Worm (Caenorhabditis elegans) whole organism, L2 larva: ENCODE measurements around the gene T05A8.6.

Source experiments
- C34F6.9 ChIP-seq: fragments of 150-350 bp; optimal IDR thresholded peaks from 2 replicates; lab custom pipeline; 2014; ENCODE audit warnings: missing biosample characterization, missing genetic modification characterization
- R02D3.7 ChIP-seq: fragments of 150-350 bp; optimal IDR thresholded peaks from 2 replicates; lab custom pipeline; 2014; ENCODE audit warnings: missing biosample characterization, missing genetic modification characterization
- Y55F3AM.14 ChIP-seq: fragments of 200-800 bp; sonication (Bioruptor generic); optimal IDR thresholded peaks from 2 replicates; lab custom pipeline; 2018; ENCODE audit warnings: mild to moderate bottlenecking, missing genetic modification characterization, missing compliant biosample characterization
- ZK546.5 ChIP-seq: sonication (generic microtip); optimal IDR thresholded peaks from 2 replicates; lab custom pipeline; 2017; ENCODE audit warnings: missing biosample characterization, missing genetic modification characterization
- alr-1 ChIP-seq: fragments of 150-350 bp; optimal IDR thresholded peaks from 2 replicates; lab custom pipeline; 2014; ENCODE audit warnings: missing biosample characterization, missing genetic modification characterization
- aly-2 ChIP-seq: fragments of 150-350 bp; optimal IDR thresholded peaks from 2 replicates; lab custom pipeline; 2014; ENCODE audit warnings: missing biosample characterization, missing genetic modification characterization
- ama-1 ChIP-seq: fragments of 150-350 bp; optimal IDR thresholded peaks from 2 replicates; lab custom pipeline; 2018; ENCODE audit warnings: inconsistent platforms
- ceh-16 ChIP-seq: fragments of 150-350 bp; optimal IDR thresholded peaks from 2 replicates; lab custom pipeline; 2014; ENCODE audit warnings: missing biosample characterization, missing genetic modification characterization
- ceh-82 ChIP-seq: fragments of 150-350 bp; optimal IDR thresholded peaks from 2 replicates; lab custom pipeline; 2014; ENCODE audit warnings: missing biosample characterization, missing genetic modification characterization
- crh-2 ChIP-seq: sonication (generic microtip); optimal IDR thresholded peaks from 2 replicates; lab custom pipeline; 2017; ENCODE audit warnings: missing biosample characterization, missing genetic modification characterization
- dmd-4 ChIP-seq: sonication (generic microtip); optimal IDR thresholded peaks from 2 replicates; lab custom pipeline; 2017; ENCODE audit warnings: missing biosample characterization, missing genetic modification characterization
- egl-27 ChIP-seq: sonication (generic microtip); optimal IDR thresholded peaks from 3 replicates; lab custom pipeline; 2017; ENCODE audit warnings: missing biosample characterization, missing genetic modification reagents, missing genetic modification characterization
- elt-1 ChIP-seq: fragments of 150-350 bp; optimal IDR thresholded peaks from 2 replicates; lab custom pipeline; 2014; ENCODE audit warnings: missing biosample characterization, missing genetic modification characterization
- elt-3 ChIP-seq: sonication (generic microtip); optimal IDR thresholded peaks from 2 replicates; lab custom pipeline; 2017; ENCODE audit warnings: missing biosample characterization, missing genetic modification characterization
- gmeb-1 ChIP-seq: fragments of 150-350 bp; optimal IDR thresholded peaks from 2 replicates; lab custom pipeline; 2014; ENCODE audit warnings: missing biosample characterization, missing genetic modification characterization
- lin-11 ChIP-seq: fragments of 150-350 bp; sonication (generic microtip); optimal IDR thresholded peaks from 2 replicates; lab custom pipeline; 2014; ENCODE audit warnings: missing biosample characterization, missing genetic modification characterization, inconsistent platforms, mixed read lengths
- lin-13 ChIP-seq: fragments of 150-350 bp; optimal IDR thresholded peaks from 2 replicates; lab custom pipeline; 2014; ENCODE audit warnings: missing biosample characterization, missing genetic modification reagents, missing genetic modification characterization
- lin-39 ChIP-seq: fragments of 150-350 bp; optimal IDR thresholded peaks from 2 replicates; lab custom pipeline; 2014; ENCODE audit warnings: missing biosample characterization, missing genetic modification reagents, missing genetic modification characterization
- mab-5 ChIP-seq: fragments of 150-350 bp; optimal IDR thresholded peaks from 2 replicates; lab custom pipeline; 2014; ENCODE audit warnings: missing biosample characterization, missing genetic modification characterization
- mbf-1 ChIP-seq: sonication (generic microtip); optimal IDR thresholded peaks from 2 replicates; lab custom pipeline; 2017; ENCODE audit warnings: missing biosample characterization, missing genetic modification characterization
- mdl-1 ChIP-seq, 2 experiments: fragments of 150-350 bp in 1 of 2; sonication (generic microtip) in 1 of 2; optimal IDR thresholded peaks; 2 replicates each; lab custom pipeline; 2017; ENCODE audit warnings: missing biosample characterization in 2 of 2, missing genetic modification characterization in 2 of 2
- nhr-21 ChIP-seq: fragments of 150-350 bp; optimal IDR thresholded peaks from 2 replicates; lab custom pipeline; 2014; ENCODE audit warnings: missing biosample characterization, missing genetic modification characterization
- nhr-23 ChIP-seq: fragments of 150-350 bp; optimal IDR thresholded peaks from 2 replicates; lab custom pipeline; 2014; ENCODE audit warnings: missing biosample characterization, missing genetic modification reagents, missing genetic modification characterization
- nhr-237 ChIP-seq: fragments of 150-350 bp; optimal IDR thresholded peaks from 2 replicates; lab custom pipeline; 2014; ENCODE audit warnings: missing biosample characterization, missing genetic modification characterization
- nhr-25 ChIP-seq: fragments of 150-350 bp; sonication (generic microtip); optimal IDR thresholded peaks from 3 replicates; lab custom pipeline; 2014; ENCODE audit warnings: missing biosample characterization, missing genetic modification characterization
- nhr-6 ChIP-seq: fragments of 150-350 bp; optimal IDR thresholded peaks from 2 replicates; lab custom pipeline; 2014; ENCODE audit warnings: missing biosample characterization, missing genetic modification characterization
- nhr-77 ChIP-seq: fragments of 150-350 bp; optimal IDR thresholded peaks from 2 replicates; lab custom pipeline; 2014; ENCODE audit warnings: missing biosample characterization, missing genetic modification characterization
- peb-1 ChIP-seq: fragments of 150-350 bp; optimal IDR thresholded peaks from 2 replicates; lab custom pipeline; 2014; ENCODE audit warnings: missing biosample characterization, missing genetic modification characterization
- sem-4 ChIP-seq: fragments of 150-350 bp; optimal IDR thresholded peaks from 2 replicates; lab custom pipeline; 2014; ENCODE audit warnings: missing biosample characterization, missing genetic modification reagents, missing genetic modification characterization
- skn-1 ChIP-seq: sonication (generic microtip); optimal IDR thresholded peaks from 2 replicates; lab custom pipeline; 2017; ENCODE audit warnings: missing biosample characterization, missing genetic modification characterization
- sma-3 ChIP-seq: sonication (generic microtip); optimal IDR thresholded peaks from 2 replicates; lab custom pipeline; 2016; ENCODE audit warnings: missing genetic modification reagents, missing genetic modification characterization, missing compliant biosample characterization
- sma-9 ChIP-seq, 2 experiments: fragments of 150-350 bp in 1 of 2; sonication (generic microtip) in 1 of 2; optimal IDR thresholded peaks; 2 replicates each; lab custom pipeline; 2014 to 2016; ENCODE audit warnings: missing genetic modification characterization in 2 of 2, mild to moderate bottlenecking in 1 of 2, missing biosample characterization in 1 of 2, missing compliant biosample characterization in 1 of 2, missing genetic modification reagents in 1 of 2, moderate library complexity in 1 of 2
- snpc-4 ChIP-seq: fragments of 150-350 bp; optimal IDR thresholded peaks from 2 replicates; lab custom pipeline; 2014; ENCODE audit warnings: missing biosample characterization, missing genetic modification characterization
- unc-39 ChIP-seq: fragments of 150-350 bp; optimal IDR thresholded peaks from 2 replicates; lab custom pipeline; 2014; ENCODE audit warnings: missing biosample characterization, missing genetic modification characterization
- unc-55 ChIP-seq: fragments of 150-350 bp; sonication (generic microtip); optimal IDR thresholded peaks from 3 replicates; lab custom pipeline; 2014; ENCODE audit warnings: missing biosample characterization, missing genetic modification reagents, missing genetic modification characterization
- unc-62 ChIP-seq: fragments of 150-350 bp; optimal IDR thresholded peaks from 2 replicates; lab custom pipeline; 2014; ENCODE audit warnings: missing biosample characterization, missing genetic modification reagents, missing genetic modification characterization
- ztf-1 ChIP-seq: fragments of 200-800 bp; sonication (Bioruptor generic); conservative IDR thresholded peaks from 2 replicates; pipeline ENCODE4 v1.3.6; 2022; ENCODE audit warnings: missing genetic modification characterization, missing compliant biosample characterization
- ztf-4 ChIP-seq: fragments of 150-350 bp; optimal IDR thresholded peaks from 2 replicates; lab custom pipeline; 2014; ENCODE audit warnings: missing biosample characterization, missing genetic modification characterization

The T05A8.6 gene

ce11 chrII:2769021-2769420, 29.5 kb upstream of the T05A8.6 start, which contains the start of gene F08D12.7:
TSS of gene F08D12.7 (minus strand) at chrII:2769121.
- TF ChIP-seq mbf-1 (tag; lab: Kevin White, UChicago), result no peak
- no peak for TF ChIP-seq gmeb-1 (tag; lab: Kevin White, UChicago)
- TF ChIP-seq sma-9 (GFP tag; optimal IDR thresholded peaks at IDR 0.05; lab: Kevin White, UChicago), result no peak
- no peak for TF ChIP-seq sma-9 (tag; optimal IDR thresholded peaks at IDR 0.05; lab: Kevin White, UChicago)
- no peak for TF ChIP-seq nhr-6 (tag; lab: Kevin White, UChicago)
- no peak for TF ChIP-seq nhr-21 (tag; lab: Kevin White, UChicago)

ce11 chrII:2766331-2766730, 26.8 kb upstream of the T05A8.6 start, which contains the start of gene F08D12.15:
TSS of gene F08D12.15 (plus strand) at chrII:2766631.
- TF ChIP-seq mab-5 (tag; lab: Kevin White, UChicago) (no peak), ztf-4 (tag; lab: Kevin White, UChicago) (no peak), ceh-82 (tag; lab: Kevin White, UChicago) (no peak), elt-1 (no peak), lin-13 (GFP tag; lab: Kevin White, UChicago) (no peak), mbf-1 (tag; lab: Kevin White, UChicago) (no peak), nhr-23 (tag; lab: Kevin White, UChicago) (no peak), sem-4 (tag; lab: Kevin White, UChicago) (no peak), alr-1 (no peak), sma-3 (no peak), dmd-4 (tag; lab: Kevin White, UChicago) (no peak), ZK546.5 (tag; lab: Kevin White, UChicago) (no peak), gmeb-1 (tag; lab: Kevin White, UChicago) (no peak), lin-11 (tag; lab: Kevin White, UChicago) (no peak), nhr-25 (tag; lab: Kevin White, UChicago) (no peak), C34F6.9 (no peak), lin-39 (tag; lab: Kevin White, UChicago) (no peak), mdl-1 (tag; optimal IDR thresholded peaks at IDR 0.05; lab: Kevin White, UChicago) (no peak), egl-27 (tag; lab: Kevin White, UChicago) (no peak), unc-39 (no peak)

DNA sequence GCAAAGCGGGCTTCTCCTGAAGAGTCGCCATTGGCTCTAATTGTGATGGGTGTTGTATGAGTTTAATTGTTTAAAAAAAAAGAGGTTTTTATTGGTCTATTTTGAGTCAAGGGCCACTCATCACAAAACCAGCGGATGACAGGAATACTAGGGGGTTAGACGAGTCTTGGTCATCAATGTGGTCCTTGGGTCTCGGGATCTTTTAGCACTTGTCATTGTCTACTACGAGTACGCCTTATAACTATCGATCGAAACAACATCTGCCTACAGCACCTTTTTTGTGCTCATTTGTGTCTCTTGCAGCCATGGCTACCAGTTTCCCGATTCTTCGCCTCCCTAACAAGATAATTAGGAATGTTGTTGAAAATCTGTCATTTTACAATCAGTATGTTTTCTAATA, 25.1 kb upstream of the T05A8.6 start, which contains the start of gene fbxb-108:
TSS of gene fbxb-108 (plus strand) at position 301 of the 400 bp plus-strand sequence.
- TF ChIP-seq sem-4 (tag; lab: Kevin White, UChicago), result no peak
- TF ChIP-seq egl-27 (tag; lab: Kevin White, UChicago), result no peak
- TF ChIP-seq unc-62 (GFP tag; lab: Kevin White, UChicago), result no peak
- no peak for TF ChIP-seq aly-2 (tag; lab: Kevin White, UChicago)
- no peak for TF ChIP-seq mab-5 (tag; lab: Kevin White, UChicago)
- TF ChIP-seq ceh-82 (tag; lab: Kevin White, UChicago), result no peak
- no peak for TF ChIP-seq gmeb-1 (tag; lab: Kevin White, UChicago)
- no peak for TF ChIP-seq skn-1 (tag; lab: Kevin White, UChicago)
- TF ChIP-seq unc-55 (GFP tag; lab: Kevin White, UChicago), result no peak
- no peak for TF ChIP-seq crh-2 (tag; lab: Kevin White, UChicago)
- TF ChIP-seq Y55F3AM.14 (GFP tag; lab: Kevin White, UChicago), result no peak
- TF ChIP-seq snpc-4 (tag; lab: Kevin White, UChicago), result no peak
- TF ChIP-seq ama-1 (lab: Kevin White, UChicago), result no peak
- no peak for TF ChIP-seq ceh-16 (tag; lab: Kevin White, UChicago)
- TF ChIP-seq nhr-237, result no peak
- no peak for TF ChIP-seq sma-3
- no peak for TF ChIP-seq nhr-77 (tag; lab: Kevin White, UChicago)
- no peak for TF ChIP-seq peb-1
- TF ChIP-seq ztf-4 (tag; lab: Kevin White, UChicago), result no peak
- no peak for TF ChIP-seq ztf-1 (GFP tag; lab: Robert Waterston, UW)
- TF ChIP-seq, all 48 proteins: peak for 0

- TF ChIP-seq unc-62 (GFP tag; lab: Kevin White, UChicago), result no peak
- no peak for TF ChIP-seq elt-3 (tag; lab: Kevin White, UChicago)
- no peak for TF ChIP-seq nhr-77 (tag; lab: Kevin White, UChicago)
- TF ChIP-seq mdl-1 (tag; optimal IDR thresholded peaks at IDR 0.05; lab: Kevin White, UChicago), result no peak
- TF ChIP-seq nhr-6 (tag; lab: Kevin White, UChicago), result no peak
- no peak for TF ChIP-seq unc-55 (GFP tag; lab: Kevin White, UChicago)
- TF ChIP-seq crh-2 (tag; lab: Kevin White, UChicago), result no peak
- no peak for TF ChIP-seq R02D3.7 (tag; lab: Kevin White, UChicago)
Measured at ce11 chrII:2762108-2762507, 22.6 kb upstream of the T05A8.6 start, which contains the start of gene fbxb-106. TSS of gene fbxb-106 (plus strand) at chrII:2762408.
